Worm (Caenorhabditis elegans) whole organism, young adult: ENCODE data around the gene C09B9.1.
"Not testable (repeated sequence)": the region's sequence is repeated elsewhere in the genome, so short reads cannot be mapped to it uniquely, and the experiment has no call there.

Experiments used
- B0261.1 ChIP-seq: sonication (generic microtip); optimal IDR thresholded peaks from 2 replicates; lab custom pipeline; 2016; ENCODE audit warnings: mild to moderate bottlenecking, missing genetic modification characterization, moderate library complexity, missing compliant biosample characterization
- C17E4.6 ChIP-seq: fragments of 200-800 bp; sonication (Bioruptor generic); IDR thresholded peaks from 2 replicates; pipeline ENCODE4 v1.3.6; 2022; ENCODE audit warnings: missing genetic modification reagents, missing genetic modification characterization, missing compliant biosample characterization
- F23B12.7 ChIP-seq: sonication (generic microtip); optimal IDR thresholded peaks from 2 replicates; lab custom pipeline; 2017; ENCODE audit warnings: missing genetic modification characterization, mild to moderate bottlenecking, missing compliant biosample characterization, antibody characterized with exemption, moderate library complexity; ENCODE audit not compliant: insufficient read depth
- F49E8.2 ChIP-seq: sonication (generic microtip); optimal IDR thresholded peaks from 3 replicates; lab custom pipeline; 2017; ENCODE audit warnings: missing genetic modification characterization, mild to moderate bottlenecking, missing compliant biosample characterization, antibody characterized with exemption, moderate library complexity; ENCODE audit not compliant: insufficient read depth
- F57C9.4 ChIP-seq: sonication (generic microtip); optimal IDR thresholded peaks from 2 replicates; lab custom pipeline; 2017; ENCODE audit warnings: mild to moderate bottlenecking, missing genetic modification characterization, missing compliant biosample characterization
- K11D2.4 ChIP-seq: fragments of 200-800 bp; sonication (Bioruptor generic); IDR thresholded peaks from 2 replicates; pipeline ENCODE4 v1.3.6; 2022; ENCODE audit warnings: missing genetic modification reagents, missing genetic modification characterization, missing compliant biosample characterization
- Y56A3A.18 ChIP-seq: fragments of 200-800 bp; sonication (Bioruptor generic); IDR thresholded peaks from 2 replicates; pipeline ENCODE4 v1.3.6; 2022; ENCODE audit warnings: missing genetic modification reagents, missing genetic modification characterization, missing compliant biosample characterization
- Y67H2A.10 ChIP-seq: fragments of 200-800 bp; sonication (Bioruptor generic); conservative IDR thresholded peaks from 2 replicates; pipeline ENCODE4 v1.3.6; 2022; ENCODE audit warnings: missing genetic modification reagents, missing genetic modification characterization, missing compliant biosample characterization
- Y79H2A.3 ChIP-seq: fragments of 200-800 bp; sonication (Bioruptor generic); conservative IDR thresholded peaks from 2 replicates; pipeline ENCODE4 v1.3.6; 2022; ENCODE audit warnings: missing genetic modification reagents, missing genetic modification characterization, missing compliant biosample characterization
- atf-7 ChIP-seq: sonication (generic microtip); optimal IDR thresholded peaks from 2 replicates; lab custom pipeline; 2017; ENCODE audit warnings: mild to moderate bottlenecking, missing genetic modification characterization, missing compliant biosample characterization
- athp-1 ChIP-seq: sonication (generic microtip); optimal IDR thresholded peaks from 2 replicates; lab custom pipeline; 2017; ENCODE audit warnings: mild to moderate bottlenecking, missing genetic modification characterization, missing compliant biosample characterization
- attf-3 ChIP-seq: fragments of 200-800 bp; sonication (Bioruptor generic); conservative IDR thresholded peaks from 2 replicates; pipeline ENCODE4 v1.3.6; 2022; ENCODE audit warnings: missing genetic modification reagents, missing genetic modification characterization, missing compliant biosample characterization
- bed-1 ChIP-seq: fragments of 200-800 bp; sonication (Bioruptor generic); IDR thresholded peaks from 2 replicates; pipeline ENCODE4 v1.3.6; 2022; ENCODE audit warnings: missing genetic modification reagents, missing genetic modification characterization, missing compliant biosample characterization
- ceh-91 ChIP-seq: fragments of 200-800 bp; sonication (Bioruptor generic); IDR thresholded peaks from 2 replicates; pipeline ENCODE4 v1.3.6; 2022; ENCODE audit warnings: missing genetic modification reagents, missing genetic modification characterization, missing compliant biosample characterization
- efl-1 ChIP-seq: fragments of 150-350 bp; optimal IDR thresholded peaks from 2 replicates; lab custom pipeline; 2014; ENCODE audit warnings: missing biosample characterization, missing genetic modification reagents, missing genetic modification characterization
- him-1 ChIP-seq: sonication (generic microtip); optimal IDR thresholded peaks from 2 replicates; lab custom pipeline; 2016; ENCODE audit warnings: missing genotype, missing genetic modification reagents, missing genetic modification characterization, missing compliant biosample characterization
- hmg-1.2 ChIP-seq: fragments of 200-800 bp; sonication (Bioruptor generic); IDR thresholded peaks from 2 replicates; pipeline ENCODE4 v1.3.6; 2022; ENCODE audit warnings: missing genetic modification reagents, missing genetic modification characterization, missing compliant biosample characterization
- let-526 ChIP-seq: fragments of 200-800 bp; sonication (Bioruptor generic); IDR thresholded peaks from 2 replicates; pipeline ENCODE4 v1.3.6; 2022; ENCODE audit warnings: missing genetic modification reagents, missing genetic modification characterization, missing compliant biosample characterization
- lin-26 ChIP-seq: fragments of 200-800 bp; sonication (Bioruptor generic); IDR thresholded peaks from 2 replicates; pipeline ENCODE4 v1.3.6; 2022; ENCODE audit warnings: missing genetic modification reagents, missing genetic modification characterization, missing compliant biosample characterization
- lin-35 ChIP-seq, 3 experiments: fragments of 150-350 bp in 2 of 3; sonication (generic microtip) in 1 of 3; optimal IDR thresholded peaks; 2 replicates each; lab custom pipeline; 2014 to 2018; ENCODE audit warnings: missing biosample characterization in 3 of 3, missing genetic modification characterization in 3 of 3, missing genetic modification reagents in 3 of 3
- lin-54 ChIP-seq: fragments of 200-800 bp; sonication (Bioruptor generic); optimal IDR thresholded peaks from 2 replicates; lab custom pipeline; 2018; ENCODE audit warnings: mild to moderate bottlenecking, missing genetic modification characterization, missing compliant biosample characterization
- lir-1 ChIP-seq: fragments of 200-800 bp; sonication (Bioruptor generic); conservative IDR thresholded peaks from 2 replicates; pipeline ENCODE4 v1.3.6; 2022; ENCODE audit warnings: missing genetic modification reagents, missing genetic modification characterization, missing compliant biosample characterization
- lsl-1 ChIP-seq: fragments of 200-800 bp; sonication (Bioruptor generic); optimal IDR thresholded peaks from 2 replicates; lab custom pipeline; 2018; ENCODE audit warnings: mild to moderate bottlenecking, missing genetic modification characterization, moderate library complexity, missing compliant biosample characterization
- madf-8 ChIP-seq: fragments of 200-800 bp; sonication (Bioruptor generic); conservative IDR thresholded peaks from 2 replicates; pipeline ENCODE4 v1.3.6; 2022; ENCODE audit warnings: missing genetic modification reagents, missing genetic modification characterization, missing compliant biosample characterization
- nfya-1 ChIP-seq: sonication (generic microtip); optimal IDR thresholded peaks from 2 replicates; lab custom pipeline; 2017; ENCODE audit warnings: antibody characterized with exemption, missing compliant biosample characterization, missing genetic modification characterization, borderline replicate concordance; ENCODE audit not compliant: insufficient read depth
- nfyb-1 ChIP-seq: fragments of 200-800 bp; sonication (Bioruptor generic); IDR thresholded peaks from 2 replicates; pipeline ENCODE4 v1.3.6; 2022; ENCODE audit warnings: missing genetic modification reagents, missing genetic modification characterization, missing compliant biosample characterization
- nhr-179 ChIP-seq: sonication (generic microtip); optimal IDR thresholded peaks from 2 replicates; lab custom pipeline; 2016; ENCODE audit warnings: mild to moderate bottlenecking, missing genetic modification characterization, missing compliant biosample characterization
- pbrm-1 ChIP-seq: fragments of 200-800 bp; sonication (Bioruptor generic); IDR thresholded peaks from 2 replicates; pipeline ENCODE4 v1.3.6; 2022; ENCODE audit warnings: missing genetic modification reagents, missing genetic modification characterization, missing compliant biosample characterization
- pha-4 ChIP-seq: fragments of 150-350 bp; sonication (generic microtip); optimal IDR thresholded peaks from 2 replicates; lab custom pipeline; 2014; ENCODE audit warnings: missing biosample characterization, missing genetic modification reagents, missing genetic modification characterization
- rcor-1 ChIP-seq: fragments of 200-800 bp; sonication (Bioruptor generic); IDR thresholded peaks from 2 replicates; pipeline ENCODE4 v1.3.6; 2022; ENCODE audit warnings: missing genetic modification reagents, missing genetic modification characterization, missing compliant biosample characterization
- repo-1 ChIP-seq: sonication (generic microtip); optimal IDR thresholded peaks from 2 replicates; lab custom pipeline; 2017; ENCODE audit warnings: mild to moderate bottlenecking, missing genetic modification characterization, missing compliant biosample characterization
- rpc-1 ChIP-seq, 2 experiments: fragments of 150-350 bp in 1 of 2; sonication (generic microtip) in 1 of 2; optimal IDR thresholded peaks; 2 replicates each; lab custom pipeline; 2014 to 2018; ENCODE audit warnings: missing biosample characterization in 1 of 2, missing genetic modification characterization in 1 of 2, missing genetic modification reagents in 1 of 2, missing genotype in 1 of 2
- snpc-1.1 ChIP-seq: sonication (generic microtip); optimal IDR thresholded peaks from 2 replicates; lab custom pipeline; 2017; ENCODE audit warnings: missing genetic modification characterization, mild to moderate bottlenecking, missing compliant biosample characterization, antibody characterized with exemption, moderate library complexity, missing genotype, missing genetic modification reagents; ENCODE audit not compliant: insufficient read depth
- snpc-1.3 ChIP-seq: sonication (generic microtip); optimal IDR thresholded peaks from 2 replicates; lab custom pipeline; 2017; ENCODE audit warnings: missing genetic modification characterization, mild to moderate bottlenecking, missing compliant biosample characterization, antibody characterized with exemption, moderate library complexity, missing genotype, missing genetic modification reagents; ENCODE audit not compliant: insufficient read depth
- snpc-3.4 ChIP-seq: sonication (generic microtip); optimal IDR thresholded peaks from 2 replicates; lab custom pipeline; 2017; ENCODE audit warnings: missing genetic modification characterization, mild to moderate bottlenecking, missing compliant biosample characterization, antibody characterized with exemption, moderate library complexity, missing genotype, missing genetic modification reagents
- snpc-4 ChIP-seq, 5 experiments: fragments of 150-350 bp in 1 of 5; sonication (generic microtip) in 4 of 5; optimal IDR thresholded peaks; 2 replicates each; lab custom pipeline; 2014 to 2018; ENCODE audit warnings: missing genetic modification characterization in 5 of 5, missing biosample characterization in 3 of 5, antibody characterized with exemption in 2 of 5, mild to moderate bottlenecking in 2 of 5, missing compliant biosample characterization in 2 of 5, missing genotype in 2 of 5, moderate library complexity in 2 of 5, missing genetic modification reagents in 1 of 5
- tbp1 ChIP-seq: fragments of 200-800 bp; sonication (Bioruptor generic); optimal IDR thresholded peaks from 2 replicates; lab custom pipeline; 2018; ENCODE audit warnings: mild to moderate bottlenecking, missing genetic modification characterization, missing compliant biosample characterization
- unc-62 ChIP-seq: fragments of 150-350 bp; optimal IDR thresholded peaks from 2 replicates; lab custom pipeline; 2014; ENCODE audit warnings: missing biosample characterization, missing genetic modification reagents, missing genetic modification characterization
- xnd-1 ChIP-seq: sonication (generic microtip); optimal IDR thresholded peaks from 2 replicates; lab custom pipeline; 2016; ENCODE audit warnings: missing genotype, missing genetic modification reagents, missing genetic modification characterization, missing compliant biosample characterization
- ztf-22 ChIP-seq: fragments of 200-800 bp; sonication (Bioruptor generic); optimal IDR thresholded peaks from 2 replicates; lab custom pipeline; 2018; ENCODE audit warnings: mild to moderate bottlenecking, missing genetic modification characterization, moderate library complexity, missing compliant biosample characterization
- ztf-26 ChIP-seq: sonication (generic microtip); optimal IDR thresholded peaks from 2 replicates; lab custom pipeline; 2017; ENCODE audit warnings: missing genetic modification characterization, missing compliant biosample characterization
- ztf-3 ChIP-seq: fragments of 200-800 bp; sonication (Bioruptor generic); optimal IDR thresholded peaks from 2 replicates; lab custom pipeline; 2018; ENCODE audit warnings: mild to moderate bottlenecking, missing genetic modification characterization, missing compliant biosample characterization

C09B9.1 gene

DNA sequence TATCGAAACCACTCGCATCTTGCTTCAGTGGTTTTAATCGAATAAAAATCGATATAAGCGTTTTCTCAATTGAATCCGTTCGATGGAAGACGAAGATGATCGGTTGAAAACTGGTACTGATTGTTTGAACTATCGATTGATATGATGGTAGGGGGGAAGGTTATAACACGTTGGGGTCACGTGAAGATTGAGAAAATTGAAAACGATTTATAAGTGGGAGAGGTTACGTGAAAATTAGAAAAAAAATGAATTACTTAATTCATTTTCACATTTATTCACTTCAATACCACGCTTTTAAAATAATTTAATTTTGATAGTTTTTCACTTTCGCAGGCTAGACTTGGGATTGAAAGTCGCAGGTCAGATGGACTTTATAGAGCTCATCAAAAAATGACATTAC is 23.4 kb downstream of the C09B9.1 start, which contains the start of gene C09B9.7:
Gene C09B9.7 (minus strand): TSS at position 101 of the 400 bp plus-strand sequence.
- TF ChIP-seq lin-35 (GFP tag; optimal IDR thresholded peaks at IDR 0.05; lab: Kevin White, UChicago) (no peak), athp-1 (tag; lab: Kevin White, UChicago) (no peak), lin-26 (GFP tag; lab: Robert Waterston, UW) (no peak), ztf-3 (GFP tag; lab: Kevin White, UChicago) (no peak), xnd-1 (tag; lab: Kevin White, UChicago) (no peak), B0261.1 (tag; lab: Kevin White, UChicago) (no peak), F57C9.4 (no peak), nfya-1 (tag; lab: Kevin White, UChicago) (no peak), lin-54 (GFP tag; lab: Kevin White, UChicago) (no peak), ztf-26 (no peak), C17E4.6 (GFP tag; lab: Robert Waterston, UW) (no peak), snpc-4 (GFP tag; optimal IDR thresholded peaks at IDR 0.05; lab: Kevin White, UChicago) (no peak), snpc-4 (tag; optimal IDR thresholded peaks at IDR 0.05; lab: Kevin White, UChicago) (no peak), madf-8 (GFP tag; lab: Robert Waterston, UW) (no peak), atf-7 (tag; lab: Kevin White, UChicago) (no peak), ztf-22 (GFP tag; lab: Kevin White, UChicago) (no peak), lsl-1 (GFP tag; lab: Kevin White, UChicago) (no peak), nhr-179 (no peak), attf-3 (GFP tag; lab: Robert Waterston, UW) (no peak), snpc-3.4 (tag; lab: Kevin White, UChicago) (no peak), efl-1 (GFP tag; lab: Kevin White, UChicago) (no peak)
- TF ChIP-seq, all 124 proteins: peak for 0

DNA sequence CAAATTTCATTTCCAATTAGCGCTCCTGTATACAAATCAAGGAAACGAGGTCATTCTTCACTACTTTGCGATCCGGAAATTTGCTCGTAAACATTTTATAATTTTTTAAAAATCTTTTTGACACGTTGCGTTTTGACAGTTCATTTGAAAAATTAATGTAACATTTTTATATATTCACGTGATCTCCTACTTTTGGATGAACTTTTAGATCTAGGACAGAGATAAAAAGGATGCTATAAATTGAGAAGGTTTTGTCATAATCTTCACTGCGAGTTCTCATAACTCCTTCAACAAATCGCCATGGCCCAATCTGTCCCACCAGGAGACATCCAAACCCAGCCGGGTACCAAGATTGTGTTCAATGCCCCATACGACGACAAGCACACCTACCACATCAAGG is 24.7 kb downstream of the C09B9.1 start, which contains the start of gene msp-57:
Gene msp-57 (plus strand): TSS at position 301 of the 400 bp plus-strand sequence.
- not testable (repeated sequence) for TF ChIP-seq pha-4 (tag; lab: Kevin White, UChicago); rpc-1 (optimal IDR thresholded peaks at IDR 0.05; lab: Kevin White, UChicago); rpc-1 (tag; optimal IDR thresholded peaks at IDR 0.05; lab: Kevin White, UChicago); K11D2.4 (GFP tag; lab: Robert Waterston, UW)

DNA sequence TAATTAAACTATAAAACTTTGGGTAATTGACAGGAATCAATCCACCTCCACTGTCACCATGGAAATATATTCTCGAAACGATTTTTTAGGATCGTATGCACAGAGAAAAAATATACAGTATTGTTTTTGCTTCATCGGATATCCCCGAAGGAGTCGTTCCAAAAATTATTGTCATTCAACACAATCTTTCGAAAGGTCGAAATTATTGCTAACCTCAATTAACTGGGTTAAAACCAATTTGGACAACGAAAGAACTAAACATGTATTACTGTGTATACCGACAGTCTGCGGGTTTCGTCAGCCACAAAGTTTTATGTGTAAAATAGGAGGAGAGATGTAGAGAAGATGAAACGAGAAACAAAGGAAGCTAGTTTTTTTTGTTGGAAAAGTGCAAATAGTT is 25.7 kb downstream of the C09B9.1 start:
- TF ChIP-seq rcor-1 (GFP tag; lab: Robert Waterston, UW): peak; percentile 54; the same call in 1 of the 2 replicates
- peak; percentile 4 for TF ChIP-seq F49E8.2
- peak; percentile 5 for TF ChIP-seq repo-1 (tag; lab: Kevin White, UChicago)
- TF ChIP-seq Y79H2A.3 (GFP tag; lab: Robert Waterston, UW): no peak
- TF ChIP-seq snpc-1.1 (tag; lab: Kevin White, UChicago): peak; percentile 93
- peak; percentile 74 for TF ChIP-seq him-1
- peak; percentile 76 for TF ChIP-seq tbp1
- TF ChIP-seq snpc-3.4 (tag; lab: Kevin White, UChicago): peak; percentile 57
- TF ChIP-seq hmg-1.2: peak; percentile 75
- peak; percentile 34 for TF ChIP-seq F23B12.7 (tag; lab: Kevin White, UChicago)
- no peak for TF ChIP-seq atf-7 (tag; lab: Kevin White, UChicago)
- no peak for TF ChIP-seq unc-62
- peak; percentile 65; the same call in 1 of the 2 replicates for TF ChIP-seq pbrm-1 (GFP tag; lab: Robert Waterston, UW)
- TF ChIP-seq Y56A3A.18 (GFP tag; lab: Robert Waterston, UW): 0 out of 2 replicates have a peak, but pooled peaks have one; percentile 60
- TF ChIP-seq snpc-1.3 (tag; lab: Kevin White, UChicago): peak; percentile 83
- 0 out of 2 replicates have a peak, but pooled peaks have one; percentile 7 for TF ChIP-seq Y67H2A.10 (GFP tag; lab: Robert Waterston, UW)
- no peak for TF ChIP-seq lir-1 (GFP tag; lab: Robert Waterston, UW)
- TF ChIP-seq nfyb-1: 0 out of 2 replicates have a peak, but pooled peaks have one; percentile 33
- peak; percentile 24 for TF ChIP-seq lin-54 (GFP tag; lab: Kevin White, UChicago)
- TF ChIP-seq let-526 (GFP tag; lab: Robert Waterston, UW): no peak
- TF ChIP-seq efl-1 (GFP tag; lab: Kevin White, UChicago): no peak
- 0 out of 2 replicates have a peak, but pooled peaks have one; percentile 30 for TF ChIP-seq ceh-91 (GFP tag; lab: Robert Waterston, UW)
- no peak for TF ChIP-seq bed-1 (GFP tag; lab: Robert Waterston, UW)
